Fruit fly (Drosophila melanogaster) whole organism, wandering third instar larva: Measurements from ENCODE around the gene smid.

Source experiments
- Abd-B ChIP-seq: fragments of >200 bp; optimal IDR thresholded peaks from 2 replicates; lab custom pipeline; 2017; ENCODE audit warnings: missing biosample characterization, missing genetic modification characterization
- CG9705 ChIP-seq: fragments of 200-800 bp; sonication (Bioruptor generic); optimal IDR thresholded peaks from 2 replicates; lab custom pipeline; 2018; ENCODE audit warnings: missing biosample characterization, mild to moderate bottlenecking, missing genetic modification characterization
- CrebA ChIP-seq: fragments of 200-800 bp; sonication (Bioruptor generic); optimal IDR thresholded peaks from 2 replicates; lab custom pipeline; 2016; ENCODE audit warnings: missing biosample characterization, mild to moderate bottlenecking, missing genetic modification characterization, borderline replicate concordance
- Dfd ChIP-seq: fragments of >200 bp; optimal IDR thresholded peaks from 2 replicates; lab custom pipeline; 2017; ENCODE audit warnings: missing biosample characterization, missing genetic modification characterization
- Dif ChIP-seq: fragments of 200-275, 200-300 bp; sonication (Bioruptor generic); optimal IDR thresholded peaks from 2 replicates; lab custom pipeline; 2018; ENCODE audit warnings: missing biosample characterization, missing genetic modification characterization; ENCODE audit not compliant: partially characterized antibody
- HLH106 ChIP-seq: fragments of 200-800 bp; optimal IDR thresholded peaks from 3 replicates; lab custom pipeline; 2019; ENCODE audit warnings: missing biosample characterization, mild to moderate bottlenecking, missing genetic modification characterization, moderate library complexity
- Hnf4 ChIP-seq: fragments of 200-800 bp; sonication (Bioruptor generic); optimal IDR thresholded peaks from 2 replicates; lab custom pipeline; 2016; ENCODE audit warnings: missing biosample characterization, mild to moderate bottlenecking, missing genetic modification characterization
- Hr78 ChIP-seq: fragments of >200 bp; optimal IDR thresholded peaks from 2 replicates; lab custom pipeline; 2017; ENCODE audit warnings: missing biosample characterization, missing genetic modification characterization
- Hr83 ChIP-seq: fragments of 200-300 bp; sonication (Bioruptor generic); optimal IDR thresholded peaks from 2 replicates; lab custom pipeline; 2016; ENCODE audit warnings: missing biosample characterization, mild to moderate bottlenecking, missing genetic modification characterization, moderate library complexity; ENCODE audit not compliant: poor library complexity, severe bottlenecking
- Jra ChIP-seq: sonication (Bioruptor generic); optimal IDR thresholded peaks from 2 replicates; lab custom pipeline; 2016; ENCODE audit warnings: missing biosample characterization, missing genetic modification characterization
- Mio ChIP-seq: sonication (Bioruptor generic); optimal IDR thresholded peaks from 2 replicates; lab custom pipeline; 2016; ENCODE audit warnings: missing biosample characterization, missing genetic modification characterization
- Myc ChIP-seq: fragments of >200 bp; optimal IDR thresholded peaks from 2 replicates; lab custom pipeline; 2017
- N ChIP-seq: fragments of >200 bp; optimal IDR thresholded peaks from 2 replicates; lab custom pipeline; 2018; ENCODE audit warnings: missing biosample characterization, missing external identifiers, missing genetic modification characterization
- OdsH ChIP-seq: fragments of 200-800 bp; sonication (Bioruptor generic); optimal IDR thresholded peaks from 2 replicates; lab custom pipeline; 2016; ENCODE audit warnings: missing biosample characterization, mild to moderate bottlenecking, missing genetic modification characterization
- Rel ChIP-seq, 2 experiments: fragments of 200-800 bp; sonication (Bioruptor generic) in 1 of 2; optimal IDR thresholded peaks; 2 replicates in 1 of 2; 3 replicates in 1 of 2; lab custom pipeline; 2016 to 2019; ENCODE audit warnings: mild to moderate bottlenecking in 2 of 2, missing biosample characterization in 2 of 2, missing genetic modification characterization in 2 of 2, moderate library complexity in 1 of 2
- Vsx2 ChIP-seq: fragments of 200-300, 225-300 bp; sonication (Bioruptor generic); optimal IDR thresholded peaks from 2 replicates; lab custom pipeline; 2018; ENCODE audit warnings: missing biosample characterization, missing genetic modification characterization; ENCODE audit not compliant: partially characterized antibody
- brk ChIP-seq: fragments of 200-800 bp; sonication (Bioruptor generic); optimal IDR thresholded peaks from 2 replicates; lab custom pipeline; 2016; ENCODE audit warnings: missing biosample characterization, mild to moderate bottlenecking, missing genetic modification characterization
- dl ChIP-seq, 2 experiments: fragments of 175-275, 200-275 bp in 1 of 2; fragments of 200-275 bp in 1 of 2; sonication (Bioruptor generic); optimal IDR thresholded peaks; lab custom pipeline; 2018; ENCODE audit warnings: mild to moderate bottlenecking in 2 of 2, missing biosample characterization in 2 of 2, missing genetic modification characterization in 2 of 2, moderate library complexity in 2 of 2; ENCODE audit not compliant: partially characterized antibody in 2 of 2, insufficient read depth in 1 of 2
- dmrt93B ChIP-seq: fragments of 200-800 bp; sonication (Bioruptor generic); optimal IDR thresholded peaks from 2 replicates; lab custom pipeline; 2018; ENCODE audit warnings: missing biosample characterization, mild to moderate bottlenecking, missing genetic modification characterization
- ey ChIP-seq: fragments of 200-800 bp; sonication (Bioruptor generic); optimal IDR thresholded peaks from 2 replicates; lab custom pipeline; 2016; ENCODE audit warnings: missing biosample characterization, missing genetic modification characterization
- foxo ChIP-seq, 2 experiments: fragments of 200-800 bp; sonication (Bioruptor generic); optimal IDR thresholded peaks; 2 replicates in 1 of 2; 3 replicates in 1 of 2; lab custom pipeline; 2016 to 2017; ENCODE audit warnings: missing biosample characterization in 2 of 2, missing genetic modification characterization in 2 of 2
- h ChIP-seq: fragments of 200-800 bp; sonication (Bioruptor generic); optimal IDR thresholded peaks from 3 replicates; lab custom pipeline; 2016; ENCODE audit warnings: missing biosample characterization, mild to moderate bottlenecking, missing genetic modification characterization
- pan ChIP-seq: fragments of >200 bp; optimal IDR thresholded peaks from 2 replicates; lab custom pipeline; 2017
- psq ChIP-seq: fragments of 200-800 bp; sonication (Bioruptor generic); optimal IDR thresholded peaks from 3 replicates; lab custom pipeline; 2017; ENCODE audit warnings: missing biosample characterization, mild to moderate bottlenecking, missing genetic modification characterization, moderate library complexity
- tai ChIP-seq: sonication (Bioruptor generic); optimal IDR thresholded peaks from 2 replicates; lab custom pipeline; 2016; ENCODE audit warnings: missing biosample characterization, missing genetic modification characterization
- woc ChIP-seq: sonication (Bioruptor generic); optimal IDR thresholded peaks from 2 replicates; lab custom pipeline; 2016; ENCODE audit warnings: missing biosample characterization, mild to moderate bottlenecking, missing genetic modification characterization

Gene smid

DNA sequence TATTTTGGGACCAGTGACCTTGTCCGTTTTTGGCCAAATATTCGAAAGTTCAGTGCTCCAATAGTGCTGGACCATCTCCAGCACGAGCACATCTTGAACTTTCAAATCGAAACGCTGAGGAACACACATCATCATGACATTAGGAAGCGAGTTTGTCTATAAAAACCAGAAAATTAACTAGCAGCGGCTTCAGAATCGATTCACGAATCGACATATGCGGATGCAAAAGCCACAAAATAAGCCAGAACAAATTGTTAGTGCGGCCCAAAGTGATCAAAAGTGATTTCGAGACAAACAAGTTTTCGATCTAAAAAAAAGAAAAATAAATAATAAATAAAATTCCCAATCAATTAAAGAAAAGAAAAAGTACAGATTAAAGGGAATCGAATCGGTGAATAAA lies 9.0 kb downstream of the smid start, which contains the start of gene CG8563:
TSS of gene CG8563 (plus strand) at position 301 of the 400 bp plus-strand sequence.
- TF ChIP-seq dmrt93B (GFP tag; lab: Kevin White, UChicago), result no peak
- TF ChIP-seq Dfd (GFP tag; lab: Kevin White, UChicago), result no peak
- no peak for TF ChIP-seq ey (GFP tag; lab: Kevin White, UChicago)
- TF ChIP-seq pan (lab: Kevin White, UChicago), result no peak

DNA sequence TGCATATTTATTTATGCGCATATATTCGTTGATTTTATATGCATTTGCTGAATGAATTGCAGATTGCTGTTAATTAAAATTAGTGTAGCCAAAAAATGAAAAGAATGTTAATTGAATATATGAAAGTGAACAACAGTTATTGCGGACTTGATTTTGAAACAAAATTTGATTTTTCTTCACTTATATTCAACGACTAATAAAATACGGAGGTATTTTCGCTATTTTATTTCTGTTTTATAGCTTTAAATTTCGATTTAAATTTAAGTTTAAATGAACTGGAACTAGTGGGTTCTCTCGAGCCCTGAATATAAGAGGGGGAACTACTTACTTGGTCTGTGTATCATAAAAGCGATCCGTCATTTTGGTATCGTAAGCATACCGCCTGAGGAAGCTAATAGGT lies 14.6 kb downstream of the smid start, which contains the start of gene CG32379:
TSS of gene CG32379 (plus strand) at position 301 of the 400 bp plus-strand sequence.
- TF ChIP-seq CrebA (GFP tag; lab: Kevin White, UChicago) (no peak), Hr78 (GFP tag; lab: Kevin White, UChicago) (no peak), woc (GFP tag; lab: Kevin White, UChicago) (no peak), foxo (GFP tag; optimal IDR thresholded peaks at IDR 0.05; lab: Kevin White, UChicago) (no peak), h (GFP tag; lab: Kevin White, UChicago) (no peak), dmrt93B (GFP tag; lab: Kevin White, UChicago) (no peak), Mio (GFP tag; lab: Kevin White, UChicago) (no peak), brk (GFP tag; lab: Kevin White, UChicago) (no peak), Dfd (GFP tag; lab: Kevin White, UChicago) (no peak), dl (GFP tag; optimal IDR thresholded peaks at IDR 0.05; lab: Kevin White, UChicago; ENCODE audit: insufficient read depth in 1 of 2, partially characterized antibody in 2 of 2) (no peak), N (GFP tag; lab: Kevin White, UChicago) (no peak)

DNA sequence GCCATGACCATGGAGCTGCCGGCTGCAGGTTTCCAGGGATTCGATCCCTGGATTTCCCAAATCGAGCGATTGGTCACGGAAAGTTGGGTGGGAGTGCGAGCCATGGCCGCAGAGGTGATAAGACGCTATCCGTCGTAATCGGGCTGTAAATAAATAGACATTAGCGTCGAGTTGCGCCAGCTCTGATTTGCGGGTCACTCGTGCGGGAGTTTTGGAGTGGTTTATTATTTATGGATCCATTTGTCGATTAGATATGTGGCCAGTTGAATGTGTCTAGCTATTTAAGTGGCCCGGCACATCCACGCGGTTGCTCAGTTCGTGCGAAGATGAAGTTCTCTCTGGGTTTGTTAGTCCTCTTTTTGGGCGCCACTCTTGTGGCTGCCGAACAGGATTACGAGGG lies 16.6 kb downstream of the smid start, which contains the start of gene CG8562:
TSS of gene CG8562 (plus strand) at position 307 of the 400 bp plus-strand sequence.
- TF ChIP-seq HLH106 (no peak), psq (no peak), Vsx2 (no peak), pan (lab: Kevin White, UChicago) (no peak), Myc (lab: Kevin White, UChicago) (no peak), Hr83 (GFP tag; lab: Kevin White, UChicago) (no peak), N (GFP tag; lab: Kevin White, UChicago) (no peak), foxo (GFP tag; optimal IDR thresholded peaks at IDR 0.05; lab: Kevin White, UChicago) (no peak), Dif (GFP tag; lab: Kevin White, UChicago) (no peak), brk (GFP tag; lab: Kevin White, UChicago) (no peak), OdsH (GFP tag; lab: Kevin White, UChicago) (no peak), Dfd (GFP tag; lab: Kevin White, UChicago) (no peak), ey (GFP tag; lab: Kevin White, UChicago) (no peak), CG9705 (no peak), Abd-B (no peak)

DNA sequence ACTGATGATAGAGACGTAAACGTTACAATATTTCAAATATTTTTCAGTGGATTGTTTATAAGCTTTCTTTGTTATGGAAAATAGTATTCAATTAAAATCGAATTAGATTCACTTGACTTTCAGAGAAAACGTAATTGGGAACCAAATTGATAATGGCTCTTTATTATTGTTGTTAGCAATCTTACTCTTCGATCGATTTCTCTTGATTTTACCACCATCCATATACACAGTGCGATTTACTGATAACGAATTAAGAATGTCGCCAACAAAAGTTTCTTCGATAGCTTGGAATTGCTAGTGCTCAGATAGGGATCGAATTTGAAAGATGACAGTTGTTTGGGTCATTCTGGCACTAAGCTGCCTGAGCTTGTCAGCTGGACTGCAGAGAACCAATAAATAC lies 18.4 kb downstream of the smid start, which contains the start of gene CG18417:
TSS of gene CG18417 (plus strand) at position 301 of the 400 bp plus-strand sequence.
- TF ChIP-seq Mio (GFP tag; lab: Kevin White, UChicago) (no peak), CG9705 (no peak), Jra (GFP tag; lab: Kevin White, UChicago) (no peak), Rel (GFP tag; optimal IDR thresholded peaks at IDR 0.05; lab: Kevin White, UChicago) (no peak), Rel (tag; optimal IDR thresholded peaks at IDR 0.05; lab: Kevin White, UChicago) (no peak)

DNA sequence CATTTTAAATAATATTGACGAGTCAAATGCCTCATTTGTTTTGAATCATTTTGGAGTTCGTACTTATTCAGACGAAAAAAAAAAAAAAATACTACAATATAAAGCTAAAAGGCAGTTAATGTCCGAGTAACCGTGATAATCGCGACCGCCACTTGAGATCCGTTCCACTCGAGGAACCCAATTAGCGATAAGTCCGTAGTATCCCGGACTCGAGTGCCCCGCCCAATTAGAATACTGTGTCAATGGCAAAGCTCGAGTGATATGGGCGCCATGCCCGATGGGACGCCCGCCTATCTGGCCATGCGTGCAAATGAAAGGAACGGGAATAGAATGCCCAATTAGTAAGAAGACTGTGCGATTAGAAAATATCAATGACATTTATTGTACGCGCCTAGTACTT lies 20.6 kb downstream of the smid start:
- no peak for TF ChIP-seq woc (GFP tag; lab: Kevin White, UChicago)
- TF ChIP-seq Hr78 (GFP tag; lab: Kevin White, UChicago), result no peak

DNA sequence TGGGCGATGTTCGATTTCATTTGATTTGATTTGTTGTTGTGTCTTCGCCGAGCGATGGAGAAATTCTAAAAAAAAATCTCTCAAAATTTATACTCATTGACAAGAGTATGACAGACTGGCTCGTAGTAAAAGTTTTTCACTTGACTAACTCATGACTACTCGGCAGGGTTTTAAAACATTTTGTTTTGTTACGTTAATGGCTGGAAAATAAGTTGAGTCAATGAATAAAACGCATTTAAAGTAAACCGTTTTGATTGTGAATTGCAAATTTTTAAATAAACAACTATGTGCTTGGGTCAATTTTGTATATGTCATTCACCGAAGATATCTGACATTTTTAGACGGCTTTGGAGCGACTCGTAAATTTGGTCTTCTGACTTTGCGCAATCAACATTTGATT lies 22.7 kb downstream of the smid start, which contains the start of gene CG8560:
TSS of gene CG8560 (minus strand) at position 101 of the 400 bp plus-strand sequence.
- TF ChIP-seq N (GFP tag; lab: Kevin White, UChicago) (no peak), h (GFP tag; lab: Kevin White, UChicago) (no peak), OdsH (GFP tag; lab: Kevin White, UChicago) (no peak), CG9705 (no peak), Hnf4 (GFP tag; lab: Kevin White, UChicago) (no peak), psq (no peak), tai (GFP tag; lab: Kevin White, UChicago) (no peak), pan (lab: Kevin White, UChicago) (no peak), Vsx2 (no peak)
